1 fruit fly cellular context compared by ENCODE assay signal in genomic region chr3R:25193726-25194204, dm6.
A peak's percentile ranks its signal among the peaks of the same experiment; 100 is the strongest.
TF ChIP-seq lines count a peak whose summit lies in the region.

lobo (minus strand) TSS chr3R:25193776.

TF ChIP-seq in whole organism, embryonic, 481 proteins besides CTCF, POLR2A, EP300 and RAD21 (continued from another document and continues in another):
- TF ChIP-seq CG14050 (GFP tag; IDR thresholded peaks at IDR 0.05; lab: Robert Waterston, UW) (no peak), CG13624 (GFP tag; optimal IDR thresholded peaks at IDR 0.05; lab: Kevin White, UChicago) (peak; percentile 83), klu (GFP tag; IDR thresholded peaks at IDR 0.05; lab: Robert Waterston, UW) (no peak), CG10321 (GFP tag; IDR thresholded peaks at IDR 0.05; lab: Robert Waterston, UW) (peak; percentile 44; the same call in 1 of the 2 replicates), cas (GFP tag; IDR thresholded peaks at IDR 0.05; lab: Robert Waterston, UW) (no peak), Aef1 (GFP tag; IDR thresholded peaks at IDR 0.05; lab: Robert Waterston, UW) (peak; percentile 26; the same call in 1 of the 3 replicates), CG12744 (GFP tag; optimal IDR thresholded peaks at IDR 0.05; lab: Kevin White, UChicago) (peak; percentile 77), CG8089 (GFP tag; optimal IDR thresholded peaks at IDR 0.05; lab: Kevin White, UChicago) (peak; percentile 69), zfh1 (GFP tag; IDR thresholded peaks at IDR 0.05; lab: Robert Waterston, UW) (peak; percentile 50; the same call in 1 of the 3 replicates), gem (tag; optimal IDR thresholded peaks at IDR 0.05; lab: Kevin White, UChicago) (no peak), hb (GFP tag; IDR thresholded peaks at IDR 0.05; lab: Robert Waterston, UW; ENCODE audit: partially characterized antibody) (no peak), CG34224 (GFP tag; IDR thresholded peaks at IDR 0.05; lab: Robert Waterston, UW; ENCODE audit: partially characterized antibody) (no peak), CG15514 (GFP tag; optimal IDR thresholded peaks at IDR 0.05; lab: Kevin White, UChicago) (peak; percentile 43), CG10654 (GFP tag; optimal IDR thresholded peaks at IDR 0.05; lab: Kevin White, UChicago) (peak; percentile 58), CG15269 (tag; optimal IDR thresholded peaks at IDR 0.05; lab: Kevin White, UChicago) (no peak), CG31441 (GFP tag; IDR thresholded peaks at IDR 0.05; lab: Robert Waterston, UW) (no peak), nau (GFP tag; optimal IDR thresholded peaks at IDR 0.05; lab: Kevin White, UChicago) (no peak), CG7271 (tag; optimal IDR thresholded peaks at IDR 0.05; lab: Kevin White, UChicago) (peak; percentile 55), CG10959 (GFP tag; IDR thresholded peaks at IDR 0.05; lab: Robert Waterston, UW) (no peak), repo (GFP tag; optimal IDR thresholded peaks at IDR 0.05; lab: Kevin White, UChicago) (no peak), trh (GFP tag; optimal IDR thresholded peaks at IDR 0.05; lab: Kevin White, UChicago) (peak; percentile 45), pnt (GFP tag; optimal IDR thresholded peaks at IDR 0.05; lab: Kevin White, UChicago) (peak; percentile 31), cwo (GFP tag; optimal IDR thresholded peaks at IDR 0.05; lab: Kevin White, UChicago) (no peak), CG8388 (GFP tag; optimal IDR thresholded peaks at IDR 0.05; lab: Kevin White, UChicago) (peak; percentile 8), twi (tag; optimal IDR thresholded peaks at IDR 0.05; lab: Kevin White, UChicago) (peak; percentile 57), mld (GFP tag; IDR thresholded peaks at IDR 0.05; lab: Robert Waterston, UW; ENCODE audit: partially characterized antibody) (no peak), Max (GFP tag; optimal IDR thresholded peaks at IDR 0.05; lab: Kevin White, UChicago) (no peak), HLH3B (GFP tag; IDR thresholded peaks at IDR 0.05; lab: Robert Waterston, UW) (no peak), CG7987 (GFP tag; optimal IDR thresholded peaks at IDR 0.05; lab: Kevin White, UChicago) (peak; percentile 69), Mes4 (GFP tag; optimal IDR thresholded peaks at IDR 0.05; lab: Kevin White, UChicago) (peak; percentile 67), Stat92E (GFP tag; optimal IDR thresholded peaks at IDR 0.05; lab: Kevin White, UChicago) (peak in 1 of 3 experiments; percentile 15), HLHmδ (GFP tag; optimal IDR thresholded peaks at IDR 0.05; lab: Kevin White, UChicago) (no peak), CG31388 (GFP tag; optimal IDR thresholded peaks at IDR 0.05; lab: Kevin White, UChicago) (no peak), Asciz (GFP tag; optimal IDR thresholded peaks at IDR 0.05; lab: Kevin White, UChicago) (no peak), insv (GFP tag; optimal IDR thresholded peaks at IDR 0.05; lab: Kevin White, UChicago) (peak; percentile 90 to 99), Adf1 (GFP tag; IDR thresholded peaks at IDR 0.05; lab: Robert Waterston, UW) (peak; percentile 48), CG1529 (GFP tag; optimal IDR thresholded peaks at IDR 0.05; lab: Kevin White, UChicago) (peak; percentile 47), lab (GFP tag; optimal IDR thresholded peaks at IDR 0.05; lab: Kevin White, UChicago) (peak; percentile 67), CG31224 (GFP tag; IDR thresholded peaks at IDR 0.05; lab: Robert Waterston, UW) (peak; percentile 38; the same call in 1 of the 2 replicates), tio (GFP tag; optimal IDR thresholded peaks at IDR 0.05; lab: Kevin White, UChicago) (peak; percentile 50), NFAT (GFP tag; IDR thresholded peaks at IDR 0.05; lab: Robert Waterston, UW) (peak; percentile 77), YL-1 (GFP tag; optimal IDR thresholded peaks at IDR 0.05; lab: Kevin White, UChicago) (peak; percentile 4), CG18619 (GFP tag; optimal IDR thresholded peaks at IDR 0.05; lab: Kevin White, UChicago) (peak; percentile 75), gsb-n (tag; optimal IDR thresholded peaks at IDR 0.05; lab: Kevin White, UChicago) (peak; percentile 28), E2f2 (GFP tag; IDR thresholded peaks at IDR 0.05; lab: Robert Waterston, UW) (peak; percentile 65), Elba2 (GFP tag; optimal IDR thresholded peaks at IDR 0.05; lab: Kevin White, UChicago) (no peak), CG10543 (GFP tag; optimal IDR thresholded peaks at IDR 0.05; lab: Kevin White, UChicago) (peak; percentile 18), bigmax (GFP tag; optimal IDR thresholded peaks at IDR 0.05; lab: Kevin White, UChicago) (peak; percentile 14), pfk (GFP tag; optimal IDR thresholded peaks at IDR 0.05; lab: Kevin White, UChicago) (peak; percentile 11), sc (optimal IDR thresholded peaks at IDR 0.05; lab: Kevin White, UChicago) (no peak), sc (GFP tag; optimal IDR thresholded peaks at IDR 0.05; lab: Kevin White, UChicago) (peak; percentile 35), BEAF-32 (GFP tag; optimal IDR thresholded peaks at IDR 0.05; lab: Kevin White, UChicago) (peak; percentile 16), CG16863 (GFP tag; optimal IDR thresholded peaks at IDR 0.05; lab: Kevin White, UChicago) (peak; percentile 0), tin (GFP tag; optimal IDR thresholded peaks at IDR 0.05; lab: Kevin White, UChicago) (peak; percentile 14), vnd (GFP tag; IDR thresholded peaks at IDR 0.05; lab: Robert Waterston, UW; ENCODE audit: partially characterized antibody) (no peak), Antp (GFP tag; optimal IDR thresholded peaks at IDR 0.05; lab: Kevin White, UChicago) (peak; percentile 10), CG9437 (GFP tag; optimal IDR thresholded peaks at IDR 0.05; lab: Kevin White, UChicago) (peak; percentile 47), Rx (GFP tag; IDR thresholded peaks at IDR 0.05; lab: Robert Waterston, UW) (no peak), Scr (GFP tag; IDR thresholded peaks at IDR 0.05; lab: Robert Waterston, UW; ENCODE audit: partially characterized antibody) (no peak), ac (GFP tag; optimal IDR thresholded peaks at IDR 0.05; lab: Kevin White, UChicago) (no peak), CG30403 (GFP tag; optimal IDR thresholded peaks at IDR 0.05; lab: Kevin White, UChicago) (peak; percentile 39), bab2 (GFP tag; optimal IDR thresholded peaks at IDR 0.05; lab: Kevin White, UChicago) (peak; percentile 53), CG7928 (GFP tag; optimal IDR thresholded peaks at IDR 0.05; lab: Kevin White, UChicago) (peak; percentile 26), fu2 (GFP tag; optimal IDR thresholded peaks at IDR 0.05; lab: Kevin White, UChicago) (peak; percentile 59), dysf (GFP tag; IDR thresholded peaks at IDR 0.05; lab: Robert Waterston, UW) (peak; percentile 37; the same call in 2 of the 3 replicates), CG7839 (tag; optimal IDR thresholded peaks at IDR 0.05; lab: Kevin White, UChicago) (peak; percentile 50), CG10209 (GFP tag; optimal IDR thresholded peaks at IDR 0.05; lab: Kevin White, UChicago) (peak; percentile 59), CG12942 (GFP tag; optimal IDR thresholded peaks at IDR 0.05; lab: Kevin White, UChicago) (no peak), CG4404 (GFP tag; IDR thresholded peaks at IDR 0.05; lab: Robert Waterston, UW) (peak; percentile 15; the same call in 1 of the 2 replicates), dmrt11E (tag; optimal IDR thresholded peaks at IDR 0.05; lab: Kevin White, UChicago) (peak; percentile 39), CG30020 (tag; optimal IDR thresholded peaks at IDR 0.05; lab: Kevin White, UChicago) (no peak), pho (GFP tag; optimal IDR thresholded peaks at IDR 0.05; lab: Kevin White, UChicago) (peak; percentile 64), slbo (GFP tag; IDR thresholded peaks at IDR 0.05; lab: Robert Waterston, UW) (peak; percentile 85), PHDP (tag; optimal IDR thresholded peaks at IDR 0.05; lab: Kevin White, UChicago) (peak; percentile 73), CG8478 (optimal IDR thresholded peaks at IDR 0.05; lab: Kevin White, UChicago) (peak; percentile 91), Fer1 (GFP tag; optimal IDR thresholded peaks at IDR 0.05; lab: Kevin White, UChicago) (peak; percentile 65), scrt (GFP tag; optimal IDR thresholded peaks at IDR 0.05; lab: Kevin White, UChicago) (peak; percentile 0), dmrt99B (tag; optimal IDR thresholded peaks at IDR 0.05; lab: Kevin White, UChicago) (no peak), tgo (GFP tag; IDR thresholded peaks at IDR 0.05; lab: Robert Waterston, UW) (no peak), CG8944 (GFP tag; optimal IDR thresholded peaks at IDR 0.05; lab: Kevin White, UChicago) (no peak), CG12104 (GFP tag; optimal IDR thresholded peaks at IDR 0.05; lab: Kevin White, UChicago) (no peak), CG7963 (GFP tag; IDR thresholded peaks at IDR 0.05; lab: Robert Waterston, UW; ENCODE audit: partially characterized antibody) (no peak), CG4617 (GFP tag; optimal IDR thresholded peaks at IDR 0.05; lab: Kevin White, UChicago; ENCODE audit: borderline replicate concordance) (peak; percentile 12), CG13287 (GFP tag; IDR thresholded peaks at IDR 0.05; lab: Robert Waterston, UW; ENCODE audit: partially characterized antibody) (peak; percentile 34; the same call in 1 of the 2 replicates), CG6854 (GFP tag; optimal IDR thresholded peaks at IDR 0.05; lab: Kevin White, UChicago) (peak; percentile 25), so (GFP tag; IDR thresholded peaks at IDR 0.05; lab: Robert Waterston, UW) (peak; percentile 36; the same call in 1 of the 3 replicates), fru (optimal IDR thresholded peaks at IDR 0.05; lab: Kevin White, UChicago) (no peak), ara (GFP tag; IDR thresholded peaks at IDR 0.05; lab: Robert Waterston, UW) (no peak), CG1603 (tag; optimal IDR thresholded peaks at IDR 0.05; lab: Kevin White, UChicago) (peak; percentile 74), dm (GFP tag; optimal IDR thresholded peaks at IDR 0.05; lab: Kevin White, UChicago) (peak; percentile 54), CG2116 (GFP tag; optimal IDR thresholded peaks at IDR 0.05; lab: Kevin White, UChicago) (peak; percentile 64), lmd (GFP tag; IDR thresholded peaks at IDR 0.05; lab: Robert Waterston, UW) (0 out of 2 replicates have a peak, but pooled peaks have one; percentile 6), CG14441 (GFP tag; IDR thresholded peaks at IDR 0.05; lab: Robert Waterston, UW) (peak; percentile 45), MESR4 (GFP tag; optimal IDR thresholded peaks at IDR 0.05; lab: Kevin White, UChicago) (no peak), CG30431 (GFP tag; optimal IDR thresholded peaks at IDR 0.05; lab: Kevin White, UChicago) (peak; percentile 36), tup (GFP tag; optimal IDR thresholded peaks at IDR 0.05; lab: Kevin White, UChicago) (no peak), ATbp (GFP tag; optimal IDR thresholded peaks at IDR 0.05; lab: Kevin White, UChicago) (no peak), Awh (GFP tag; IDR thresholded peaks at IDR 0.05; lab: Robert Waterston, UW) (peak; percentile 29; the same call in 1 of the 2 replicates), Doc3 (GFP tag; IDR thresholded peaks at IDR 0.05; lab: Robert Waterston, UW; ENCODE audit: partially characterized antibody) (no peak), pita (GFP tag; optimal IDR thresholded peaks at IDR 0.05; lab: Kevin White, UChicago) (peak; percentile 83), CG4328 (GFP tag; optimal IDR thresholded peaks at IDR 0.05; lab: Kevin White, UChicago) (peak; percentile 41), gcm2 (GFP tag; optimal IDR thresholded peaks at IDR 0.05; lab: Kevin White, UChicago) (no peak), CG12236 (GFP tag; optimal IDR thresholded peaks at IDR 0.05; lab: Kevin White, UChicago) (peak; percentile 56), Nf-YB (GFP tag; optimal IDR thresholded peaks at IDR 0.05; lab: Kevin White, UChicago) (peak; percentile 60), Dek (tag; optimal IDR thresholded peaks at IDR 0.05; lab: Kevin White, UChicago) (peak; percentile 47), CG3407 (GFP tag; optimal IDR thresholded peaks at IDR 0.05; lab: Kevin White, UChicago) (peak; percentile 52), C15 (GFP tag; IDR thresholded peaks at IDR 0.05; lab: Robert Waterston, UW) (no peak), CG15011 (GFP tag; optimal IDR thresholded peaks at IDR 0.05; lab: Kevin White, UChicago) (no peak), CG17361 (GFP tag; IDR thresholded peaks at IDR 0.05; lab: Robert Waterston, UW) (peak; percentile 53; the same call in 1 of the 3 replicates), CG2129 (GFP tag; IDR thresholded peaks at IDR 0.05; lab: Robert Waterston, UW; ENCODE audit: partially characterized antibody) (no peak), Bdp1 (GFP tag; optimal IDR thresholded peaks at IDR 0.05; lab: Kevin White, UChicago) (peak; percentile 14), CG18764 (GFP tag; optimal IDR thresholded peaks at IDR 0.05; lab: Kevin White, UChicago) (no peak), Drgx (GFP tag; IDR thresholded peaks at IDR 0.05; lab: Robert Waterston, UW) (no peak), CG6813 (GFP tag; optimal IDR thresholded peaks at IDR 0.05; lab: Kevin White, UChicago) (peak; percentile 29), CG4282 (GFP tag; optimal IDR thresholded peaks at IDR 0.05; lab: Kevin White, UChicago) (no peak), Lpt (GFP tag; optimal IDR thresholded peaks at IDR 0.05; lab: Kevin White, UChicago) (no peak), CG3838 (GFP tag; optimal IDR thresholded peaks at IDR 0.05; lab: Kevin White, UChicago) (peak; percentile 41), CG11723 (GFP tag; optimal IDR thresholded peaks at IDR 0.05; lab: Kevin White, UChicago) (no peak), danr (GFP tag; IDR thresholded peaks at IDR 0.05; lab: Robert Waterston, UW) (no peak), rib (GFP tag; IDR thresholded peaks at IDR 0.05; lab: Robert Waterston, UW) (no peak), lov (optimal IDR thresholded peaks at IDR 0.05; lab: Kevin White, UChicago) (no peak), lov (GFP tag; IDR thresholded peaks at IDR 0.05; lab: Robert Waterston, UW) (0 out of 3 replicates have a peak, but pooled peaks have one; percentile 65), D (optimal IDR thresholded peaks at IDR 0.05; lab: Kevin White, UChicago) (no peak), D (GFP tag; optimal IDR thresholded peaks at IDR 0.05; lab: Kevin White, UChicago) (no peak), Neu2 (GFP tag; optimal IDR thresholded peaks at IDR 0.05; lab: Kevin White, UChicago; ENCODE audit: borderline replicate concordance) (no peak), CG12659 (GFP tag; optimal IDR thresholded peaks at IDR 0.05; lab: Kevin White, UChicago) (peak; percentile 73), gsb (GFP tag; IDR thresholded peaks at IDR 0.05; lab: Robert Waterston, UW) (no peak), CG2120 (GFP tag; optimal IDR thresholded peaks at IDR 0.05; lab: Kevin White, UChicago) (peak; percentile 55), nerfin-2 (GFP tag; IDR thresholded peaks at IDR 0.05; lab: Robert Waterston, UW; ENCODE audit: partially characterized antibody) (no peak), otp (GFP tag; IDR thresholded peaks at IDR 0.05; lab: Robert Waterston, UW) (peak; percentile 84), inv (GFP tag; IDR thresholded peaks at IDR 0.05; lab: Robert Waterston, UW; ENCODE audit: partially characterized antibody) (no peak)
